In the genomic region with DNA sequence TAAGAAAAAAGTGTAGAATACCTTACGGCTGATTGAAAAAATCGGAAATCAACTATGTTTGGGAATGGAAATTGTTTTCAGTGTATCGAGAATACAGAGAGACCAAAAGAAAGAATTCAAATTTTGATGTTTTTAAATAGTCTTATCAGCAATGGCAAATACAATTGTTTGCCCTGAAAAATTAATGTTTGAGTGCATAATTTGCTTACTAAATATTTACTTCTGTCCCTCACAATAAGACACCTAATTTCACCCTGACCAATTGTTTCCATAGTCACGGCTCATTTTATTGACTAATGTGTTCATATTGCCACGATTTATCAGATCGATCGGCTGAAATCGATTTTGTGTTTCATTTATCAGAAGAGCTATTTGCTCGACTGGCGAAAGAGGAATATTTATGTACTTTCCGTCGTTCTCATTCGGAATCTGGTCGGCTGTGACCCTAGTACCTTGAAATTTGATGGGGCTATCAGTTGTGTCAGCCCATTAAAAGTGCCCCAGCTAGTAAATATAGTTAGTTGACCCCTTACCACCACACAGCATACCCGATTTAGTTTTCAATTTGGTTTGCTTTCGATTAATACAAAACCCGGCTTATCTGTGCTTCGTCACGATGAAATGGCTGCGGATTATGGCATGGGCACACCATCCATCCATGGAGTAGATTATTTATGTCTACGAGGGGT, we compare ENCODE assay signal across 1 fruit fly cellular context.
TF ChIP-seq lines count a peak whose summit lies in the region.

No protein-coding gene starts in this region.

TF ChIP-seq in whole organism, embryonic, 481 proteins besides CTCF, POLR2A, EP300 and RAD21 (continued from another document and continues in another):
- TF ChIP-seq pho (GFP tag; optimal IDR thresholded peaks at IDR 0.05; lab: Kevin White, UChicago): no peak
- TF ChIP-seq so (GFP tag; IDR thresholded peaks at IDR 0.05; lab: Robert Waterston, UW): no peak
- TF ChIP-seq onecut (GFP tag; IDR thresholded peaks at IDR 0.05; lab: Robert Waterston, UW): no peak; the same call in 1 of the 2 replicates
- peak; percentile 54 for TF ChIP-seq CG18262 (tag; optimal IDR thresholded peaks at IDR 0.05; lab: Kevin White, UChicago)
- TF ChIP-seq sens (GFP tag; lab: Kevin White, UChicago): peak; percentile 85
- TF ChIP-seq Side (GFP tag; optimal IDR thresholded peaks at IDR 0.05; lab: Kevin White, UChicago): no peak
- TF ChIP-seq Dek (tag; optimal IDR thresholded peaks at IDR 0.05; lab: Kevin White, UChicago): no peak
- no peak for TF ChIP-seq CG32532 (GFP tag; IDR thresholded peaks at IDR 0.05; lab: Robert Waterston, UW)
- no peak for TF ChIP-seq CG3065 (GFP tag; optimal IDR thresholded peaks at IDR 0.05; lab: Kevin White, UChicago)
- no peak for TF ChIP-seq vnd (GFP tag; IDR thresholded peaks at IDR 0.05; lab: Robert Waterston, UW; ENCODE audit: partially characterized antibody)
- no peak for TF ChIP-seq CG9437 (GFP tag; optimal IDR thresholded peaks at IDR 0.05; lab: Kevin White, UChicago)
- TF ChIP-seq CG13123 (GFP tag; optimal IDR thresholded peaks at IDR 0.05; lab: Kevin White, UChicago): no peak
- no peak for TF ChIP-seq trh (GFP tag; optimal IDR thresholded peaks at IDR 0.05; lab: Kevin White, UChicago)
- no peak for TF ChIP-seq gro (GFP tag; optimal IDR thresholded peaks at IDR 0.05; lab: Kevin White, UChicago)
- no peak for TF ChIP-seq CG15011 (GFP tag; optimal IDR thresholded peaks at IDR 0.05; lab: Kevin White, UChicago)
- peak; percentile 67 for TF ChIP-seq CG3407 (GFP tag; optimal IDR thresholded peaks at IDR 0.05; lab: Kevin White, UChicago)
- TF ChIP-seq CG18011 (GFP tag; optimal IDR thresholded peaks at IDR 0.05; lab: Kevin White, UChicago): no peak
- TF ChIP-seq danr (GFP tag; IDR thresholded peaks at IDR 0.05; lab: Robert Waterston, UW): no peak
- no peak for TF ChIP-seq CG8089 (GFP tag; optimal IDR thresholded peaks at IDR 0.05; lab: Kevin White, UChicago)
- no peak for TF ChIP-seq Ravus (GFP tag; IDR thresholded peaks at IDR 0.05; lab: Robert Waterston, UW)
- TF ChIP-seq jing (GFP tag; optimal IDR thresholded peaks at IDR 0.05; lab: Kevin White, UChicago): no peak
- TF ChIP-seq CG9797 (GFP tag; optimal IDR thresholded peaks at IDR 0.05; lab: Kevin White, UChicago): no peak
- TF ChIP-seq Xrp1 (GFP tag; IDR thresholded peaks at IDR 0.05; lab: Robert Waterston, UW): peak; percentile 65
- no peak for TF ChIP-seq shn (GFP tag; optimal IDR thresholded peaks at IDR 0.05; lab: Kevin White, UChicago)
- TF ChIP-seq Ada2b (GFP tag; IDR thresholded peaks at IDR 0.05; lab: Robert Waterston, UW): no peak
- no peak for TF ChIP-seq Neu2 (GFP tag; optimal IDR thresholded peaks at IDR 0.05; lab: Kevin White, UChicago; ENCODE audit: borderline replicate concordance)
- TF ChIP-seq row (GFP tag; IDR thresholded peaks at IDR 0.05; lab: Robert Waterston, UW): no peak
- no peak for TF ChIP-seq emc (GFP tag; optimal IDR thresholded peaks at IDR 0.05; lab: Kevin White, UChicago)
- no peak for TF ChIP-seq CG5953 (GFP tag; IDR thresholded peaks at IDR 0.05; lab: Robert Waterston, UW)
- no peak for TF ChIP-seq br (optimal IDR thresholded peaks at IDR 0.05; lab: Kevin White, UChicago)
- no peak for TF ChIP-seq tio (GFP tag; optimal IDR thresholded peaks at IDR 0.05; lab: Kevin White, UChicago)
- no peak for TF ChIP-seq Dfd (GFP tag; optimal IDR thresholded peaks at IDR 0.05; lab: Kevin White, UChicago)
- no peak for TF ChIP-seq tll (GFP tag; optimal IDR thresholded peaks at IDR 0.05; lab: Kevin White, UChicago)
- TF ChIP-seq slbo (GFP tag; IDR thresholded peaks at IDR 0.05; lab: Robert Waterston, UW): no peak
- TF ChIP-seq ac (GFP tag; optimal IDR thresholded peaks at IDR 0.05; lab: Kevin White, UChicago): peak; percentile 56
- TF ChIP-seq ssp (GFP tag; IDR thresholded peaks at IDR 0.05; lab: Robert Waterston, UW): no peak
- TF ChIP-seq p53 (GFP tag; optimal IDR thresholded peaks at IDR 0.05; lab: Kevin White, UChicago): no peak
- peak; percentile 51 for TF ChIP-seq trem (tag; optimal IDR thresholded peaks at IDR 0.05; lab: Kevin White, UChicago)
- TF ChIP-seq Hmr (GFP tag; optimal IDR thresholded peaks at IDR 0.05; lab: Kevin White, UChicago): peak; percentile 21
- TF ChIP-seq crc (GFP tag; optimal IDR thresholded peaks at IDR 0.05; lab: Kevin White, UChicago): no peak
- TF ChIP-seq tna (GFP tag; IDR thresholded peaks at IDR 0.05; lab: Robert Waterston, UW; ENCODE audit: partially characterized antibody): no peak
- no peak for TF ChIP-seq CG16815 (GFP tag; optimal IDR thresholded peaks at IDR 0.05; lab: Kevin White, UChicago)
- no peak for TF ChIP-seq CG31365 (tag; optimal IDR thresholded peaks at IDR 0.05; lab: Kevin White, UChicago)
- no peak for TF ChIP-seq Tbp (GFP tag; optimal IDR thresholded peaks at IDR 0.05; lab: Kevin White, UChicago)
- no peak for TF ChIP-seq ems (GFP tag; optimal IDR thresholded peaks at IDR 0.05; lab: Kevin White, UChicago)
- no peak for TF ChIP-seq CG4328 (GFP tag; optimal IDR thresholded peaks at IDR 0.05; lab: Kevin White, UChicago)
- no peak for TF ChIP-seq CG5245 (GFP tag; optimal IDR thresholded peaks at IDR 0.05; lab: Kevin White, UChicago)
- TF ChIP-seq hkb (optimal IDR thresholded peaks at IDR 0.05; lab: Kevin White, UChicago): no peak
- no peak for TF ChIP-seq hkb (GFP tag; IDR thresholded peaks at IDR 0.05; lab: Robert Waterston, UW)
- TF ChIP-seq gcm (GFP tag; optimal IDR thresholded peaks at IDR 0.05; lab: Kevin White, UChicago): peak; percentile 49
- peak; percentile 22 for TF ChIP-seq CrebB (tag; optimal IDR thresholded peaks at IDR 0.05; lab: Kevin White, UChicago)
- no peak for TF ChIP-seq CG17912 (GFP tag; optimal IDR thresholded peaks at IDR 0.05; lab: Kevin White, UChicago)
- TF ChIP-seq her (GFP tag; optimal IDR thresholded peaks at IDR 0.05; lab: Kevin White, UChicago): no peak
- TF ChIP-seq Antp (GFP tag; optimal IDR thresholded peaks at IDR 0.05; lab: Kevin White, UChicago): no peak
- peak; percentile 7 for TF ChIP-seq Spps (tag; optimal IDR thresholded peaks at IDR 0.05; lab: Kevin White, UChicago)
- TF ChIP-seq CG13424 (tag; optimal IDR thresholded peaks at IDR 0.05; lab: Kevin White, UChicago): peak; percentile 48
- no peak for TF ChIP-seq ftz-f1 (GFP tag; optimal IDR thresholded peaks at IDR 0.05; lab: Kevin White, UChicago)
- no peak for TF ChIP-seq E2f1 (GFP tag; IDR thresholded peaks at IDR 0.05; lab: Robert Waterston, UW)
- TF ChIP-seq YL-1 (GFP tag; optimal IDR thresholded peaks at IDR 0.05; lab: Kevin White, UChicago): no peak
- no peak for TF ChIP-seq CG33213 (GFP tag; optimal IDR thresholded peaks at IDR 0.05; lab: Kevin White, UChicago)
- peak; percentile 73 for TF ChIP-seq PHDP (tag; optimal IDR thresholded peaks at IDR 0.05; lab: Kevin White, UChicago)
- no peak for TF ChIP-seq bab2 (GFP tag; optimal IDR thresholded peaks at IDR 0.05; lab: Kevin White, UChicago)
- no peak for TF ChIP-seq CG4282 (GFP tag; optimal IDR thresholded peaks at IDR 0.05; lab: Kevin White, UChicago)
- no peak for TF ChIP-seq insv (GFP tag; optimal IDR thresholded peaks at IDR 0.05; lab: Kevin White, UChicago)
- no peak for TF ChIP-seq Elba2 (GFP tag; optimal IDR thresholded peaks at IDR 0.05; lab: Kevin White, UChicago)
- TF ChIP-seq CG17359 (tag; optimal IDR thresholded peaks at IDR 0.05; lab: Kevin White, UChicago): peak; percentile 67
- no peak for TF ChIP-seq CG3726 (GFP tag; IDR thresholded peaks at IDR 0.05; lab: Robert Waterston, UW)
- TF ChIP-seq cwo (GFP tag; optimal IDR thresholded peaks at IDR 0.05; lab: Kevin White, UChicago): no peak
- no peak for TF ChIP-seq CG6175 (GFP tag; IDR thresholded peaks at IDR 0.05; lab: Robert Waterston, UW)
- no peak for TF ChIP-seq CG17612 (GFP tag; IDR thresholded peaks at IDR 0.05; lab: Robert Waterston, UW)
- TF ChIP-seq chn (GFP tag; optimal IDR thresholded peaks at IDR 0.05; lab: Kevin White, UChicago): no peak
- TF ChIP-seq lilli (GFP tag; optimal IDR thresholded peaks at IDR 0.05; lab: Kevin White, UChicago): no peak
- TF ChIP-seq CG6813 (GFP tag; optimal IDR thresholded peaks at IDR 0.05; lab: Kevin White, UChicago): peak; percentile 73
- TF ChIP-seq Atf-2 (GFP tag; optimal IDR thresholded peaks at IDR 0.05; lab: Kevin White, UChicago): no peak
- TF ChIP-seq CG11560 (tag; IDR thresholded peaks at IDR 0.05; lab: Robert Waterston, UW): no peak
- no peak for TF ChIP-seq CG6272 (GFP tag; IDR thresholded peaks at IDR 0.05; lab: Robert Waterston, UW)
- TF ChIP-seq twi (tag; optimal IDR thresholded peaks at IDR 0.05; lab: Kevin White, UChicago): peak; percentile 29
- TF ChIP-seq CG6254 (GFP tag; optimal IDR thresholded peaks at IDR 0.05; lab: Kevin White, UChicago): peak; percentile 20
- TF ChIP-seq Ets65A (GFP tag; lab: Kevin White, UChicago): no peak
- peak; percentile 33 for TF ChIP-seq MTF-1 (GFP tag; optimal IDR thresholded peaks at IDR 0.05; lab: Kevin White, UChicago; ENCODE audit: borderline replicate concordance)
- no peak for TF ChIP-seq ash1 (GFP tag; optimal IDR thresholded peaks at IDR 0.05; lab: Kevin White, UChicago)
- no peak for TF ChIP-seq amos (GFP tag; IDR thresholded peaks at IDR 0.05; lab: Robert Waterston, UW; ENCODE audit: partially characterized antibody)
- peak; percentile 47 for TF ChIP-seq dmrt99B (tag; optimal IDR thresholded peaks at IDR 0.05; lab: Kevin White, UChicago)
- no peak for TF ChIP-seq lmd (GFP tag; IDR thresholded peaks at IDR 0.05; lab: Robert Waterston, UW)
- no peak for TF ChIP-seq Optix (GFP tag; IDR thresholded peaks at IDR 0.05; lab: Robert Waterston, UW)
- no peak for TF ChIP-seq CG7556 (GFP tag; optimal IDR thresholded peaks at IDR 0.05; lab: Kevin White, UChicago)
- no peak for TF ChIP-seq CG9609 (GFP tag; optimal IDR thresholded peaks at IDR 0.05; lab: Kevin White, UChicago)
- TF ChIP-seq CG1024 (GFP tag; IDR thresholded peaks at IDR 0.05; lab: Robert Waterston, UW): no peak
- TF ChIP-seq run (tag; optimal IDR thresholded peaks at IDR 0.05; lab: Kevin White, UChicago): no peak
- TF ChIP-seq lbe (GFP tag; optimal IDR thresholded peaks at IDR 0.05; lab: Kevin White, UChicago): no peak
- peak; percentile 40 for TF ChIP-seq CG12236 (GFP tag; optimal IDR thresholded peaks at IDR 0.05; lab: Kevin White, UChicago)
- no peak for TF ChIP-seq Mrtf (GFP tag; IDR thresholded peaks at IDR 0.05; lab: Robert Waterston, UW)
- peak; percentile 26 for TF ChIP-seq CG10209 (GFP tag; optimal IDR thresholded peaks at IDR 0.05; lab: Kevin White, UChicago)
- TF ChIP-seq CG31224 (GFP tag; IDR thresholded peaks at IDR 0.05; lab: Robert Waterston, UW): no peak
- no peak for TF ChIP-seq CG14050 (GFP tag; IDR thresholded peaks at IDR 0.05; lab: Robert Waterston, UW)
- no peak for TF ChIP-seq Adf1 (GFP tag; IDR thresholded peaks at IDR 0.05; lab: Robert Waterston, UW)
- TF ChIP-seq fd64A (GFP tag; optimal IDR thresholded peaks at IDR 0.05; lab: Kevin White, UChicago): peak; percentile 63
- TF ChIP-seq CG6689 (GFP tag; IDR thresholded peaks at IDR 0.05; lab: Robert Waterston, UW): no peak
- TF ChIP-seq Lim3 (GFP tag; IDR thresholded peaks at IDR 0.05; lab: Robert Waterston, UW): no peak
- TF ChIP-seq CG2889 (GFP tag; IDR thresholded peaks at IDR 0.05; lab: Robert Waterston, UW): no peak
- no peak for TF ChIP-seq Bdp1 (GFP tag; optimal IDR thresholded peaks at IDR 0.05; lab: Kevin White, UChicago)
- no peak for TF ChIP-seq Myb (GFP tag; optimal IDR thresholded peaks at IDR 0.05; lab: Kevin White, UChicago)
- no peak for TF ChIP-seq zen (tag; optimal IDR thresholded peaks at IDR 0.05; lab: Kevin White, UChicago)
- no peak for TF ChIP-seq ewg (GFP tag; optimal IDR thresholded peaks at IDR 0.05; lab: Kevin White, UChicago)
- TF ChIP-seq kah (GFP tag; optimal IDR thresholded peaks at IDR 0.05; lab: Kevin White, UChicago): no peak
- TF ChIP-seq gem (tag; optimal IDR thresholded peaks at IDR 0.05; lab: Kevin White, UChicago): peak; percentile 60
- TF ChIP-seq otp (GFP tag; IDR thresholded peaks at IDR 0.05; lab: Robert Waterston, UW): peak; percentile 7; the same call in 1 of the 3 replicates
- TF ChIP-seq fru (optimal IDR thresholded peaks at IDR 0.05; lab: Kevin White, UChicago): no peak
- no peak for TF ChIP-seq bigmax (GFP tag; optimal IDR thresholded peaks at IDR 0.05; lab: Kevin White, UChicago)
- no peak for TF ChIP-seq CG14441 (GFP tag; IDR thresholded peaks at IDR 0.05; lab: Robert Waterston, UW)
- no peak for TF ChIP-seq CG2129 (GFP tag; IDR thresholded peaks at IDR 0.05; lab: Robert Waterston, UW; ENCODE audit: partially characterized antibody)
- no peak for TF ChIP-seq CG8281 (tag; optimal IDR thresholded peaks at IDR 0.05; lab: Kevin White, UChicago)
- TF ChIP-seq CG10274 (GFP tag; optimal IDR thresholded peaks at IDR 0.05; lab: Kevin White, UChicago): no peak
- no peak for TF ChIP-seq CG10543 (GFP tag; optimal IDR thresholded peaks at IDR 0.05; lab: Kevin White, UChicago)
- TF ChIP-seq gt (GFP tag; IDR thresholded peaks at IDR 0.05; lab: Robert Waterston, UW): no peak
- no peak for TF ChIP-seq CG15073 (GFP tag; optimal IDR thresholded peaks at IDR 0.05; lab: Kevin White, UChicago)
- TF ChIP-seq Sox100B (GFP tag; optimal IDR thresholded peaks at IDR 0.05; lab: Kevin White, UChicago): peak; percentile 47
- TF ChIP-seq Dbx (GFP tag; IDR thresholded peaks at IDR 0.05; lab: Robert Waterston, UW): no peak
- no peak for TF ChIP-seq scrt (GFP tag; optimal IDR thresholded peaks at IDR 0.05; lab: Kevin White, UChicago)
- no peak for TF ChIP-seq Hr51 (GFP tag; optimal IDR thresholded peaks at IDR 0.05; lab: Kevin White, UChicago)
- TF ChIP-seq jumu (GFP tag; optimal IDR thresholded peaks at IDR 0.05; lab: Kevin White, UChicago): no peak
- TF ChIP-seq jigr1 (GFP tag; IDR thresholded peaks at IDR 0.05; lab: Robert Waterston, UW): no peak
- no peak for TF ChIP-seq cato (GFP tag; optimal IDR thresholded peaks at IDR 0.05; lab: Kevin White, UChicago; ENCODE audit: borderline replicate concordance)
- no peak for TF ChIP-seq z (GFP tag; IDR thresholded peaks at IDR 0.05; lab: Robert Waterston, UW)
- peak; percentile 11 for TF ChIP-seq Fer3 (tag; optimal IDR thresholded peaks at IDR 0.05; lab: Kevin White, UChicago)
- no peak for TF ChIP-seq CG30403 (GFP tag; optimal IDR thresholded peaks at IDR 0.05; lab: Kevin White, UChicago)
- no peak for TF ChIP-seq CG12744 (GFP tag; optimal IDR thresholded peaks at IDR 0.05; lab: Kevin White, UChicago)
- TF ChIP-seq CG2678 (tag; optimal IDR thresholded peaks at IDR 0.05; lab: Kevin White, UChicago): peak; percentile 55
- TF ChIP-seq Rfx (GFP tag; IDR thresholded peaks at IDR 0.05; lab: Robert Waterston, UW): no peak
- no peak for TF ChIP-seq crol (GFP tag; IDR thresholded peaks at IDR 0.05; lab: Robert Waterston, UW)
- TF ChIP-seq CG7928 (GFP tag; optimal IDR thresholded peaks at IDR 0.05; lab: Kevin White, UChicago): no peak
- TF ChIP-seq CG6854 (GFP tag; optimal IDR thresholded peaks at IDR 0.05; lab: Kevin White, UChicago): no peak
